Worm (Caenorhabditis elegans): ENCODE measurements around the gene lido-12.

- TF ChIP-seq fos-1 (tag; optimal IDR thresholded peaks at IDR 0.05) (no peak), F13H6.1 (tag; optimal IDR thresholded peaks at IDR 0.05) (no peak), egl-27 (tag; optimal IDR thresholded peaks at IDR 0.05) (no peak), elt-1 (tag; optimal IDR thresholded peaks at IDR 0.05) (no peak), ztf-11 (tag; optimal IDR thresholded peaks at IDR 0.05) (no peak), ztf-4 (tag; optimal IDR thresholded peaks at IDR 0.05) (no peak), ztf-1 (GFP tag; conservative IDR thresholded peaks at IDR 0.05) (no peak), aly-2 (tag; optimal IDR thresholded peaks at IDR 0.05) (no peak), peb-1 (tag; optimal IDR thresholded peaks at IDR 0.05) (no peak), blmp-1 (tag; optimal IDR thresholded peaks at IDR 0.05; ENCODE audit: insufficient read depth) (no peak), mdl-1 (tag; optimal IDR thresholded peaks at IDR 0.05) (no peak)
Measured at ce11 chrII:2991555-2992083, 14.0 kb upstream of the lido-12 start, which contains the start of gene K08A2.2.

All from whole organism, L2 larva.